Worm (Caenorhabditis elegans): ENCODE data around the gene T23D5.3.

ce11 chrV:15687660-15688059, 45.8 kb downstream of the T23D5.3 start, which contains the start of gene nhr-197:
- TF ChIP-seq unc-39 (tag; optimal IDR thresholded peaks at IDR 0.05) (no peak), pha-4 (GFP tag; IDR thresholded peaks at IDR 0.05) (no peak), pha-4 (tag; optimal IDR thresholded peaks at IDR 0.05) (no peak), hlh-30 (tag; optimal IDR thresholded peaks at IDR 0.05; ENCODE audit: insufficient read depth) (no peak), Y75B8A.6 (GFP tag; IDR thresholded peaks at IDR 0.05) (no peak), mxl-3 (GFP tag; optimal IDR thresholded peaks at IDR 0.05) (no peak), nhr-76 (tag; optimal IDR thresholded peaks at IDR 0.05) (no peak), fkh-10 (GFP tag; optimal IDR thresholded peaks at IDR 0.05) (no peak), vab-7 (GFP tag; IDR thresholded peaks at IDR 0.05) (no peak), snpc-4 (tag; optimal IDR thresholded peaks at IDR 0.05) (no peak), daf-12 (tag; optimal IDR thresholded peaks at IDR 0.05) (no peak), nhr-77 (tag; optimal IDR thresholded peaks at IDR 0.05) (no peak), F44E2.7 (GFP tag; IDR thresholded peaks at IDR 0.05) (no peak), ces-1 (GFP tag; optimal IDR thresholded peaks at IDR 0.05) (no peak), Y5F2A.4 (GFP tag; optimal IDR thresholded peaks at IDR 0.05) (no peak)

Measured in whole organism, L4 larva.